Worm (Caenorhabditis elegans): Measurements from ENCODE around the gene hpo-34.

The hpo-34 gene

DNA sequence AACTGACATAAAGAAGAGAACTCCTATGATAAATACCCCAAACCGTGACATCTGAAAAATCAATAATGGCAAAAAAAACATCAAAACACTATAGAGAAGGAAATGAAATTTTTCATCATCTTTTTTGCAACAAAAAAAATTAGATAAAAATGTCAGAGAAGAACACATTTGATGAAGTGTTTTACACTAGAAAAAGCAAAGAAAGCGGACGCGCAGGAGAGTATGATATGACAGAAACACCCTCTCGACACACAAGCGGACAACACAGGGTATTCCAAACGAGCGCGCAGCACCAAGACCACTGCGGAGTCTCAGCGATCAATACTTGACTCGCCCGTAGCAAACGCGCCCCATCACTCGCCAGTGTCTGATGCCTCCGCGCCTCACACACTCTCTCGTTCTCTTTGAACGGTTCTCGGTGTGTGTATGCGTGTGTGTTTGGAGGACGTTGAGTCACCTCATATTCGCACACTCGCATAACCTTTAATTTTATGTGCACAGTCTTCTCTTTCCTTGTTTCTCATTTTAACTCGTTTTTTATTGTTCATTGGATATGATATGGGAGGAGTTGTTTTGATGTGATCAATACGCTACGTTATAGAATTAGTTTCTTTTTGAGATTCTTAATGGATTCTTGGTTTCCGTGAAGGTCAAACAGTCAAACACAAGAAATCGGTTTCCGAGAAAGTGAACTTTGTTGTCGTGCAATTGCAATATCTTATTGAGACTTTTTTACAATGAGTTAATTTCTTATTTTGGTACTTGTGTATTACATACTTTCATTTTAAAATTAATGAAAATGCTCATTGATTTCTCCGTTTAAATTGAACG is 27.8 kb upstream of the hpo-34 start, which contains the start of gene selt-1.1:
Gene selt-1.1, minus strand, starts transcription at position 51 of the 831 bp plus-strand sequence.
- TF ChIP-seq hlh-17 (GFP tag; optimal IDR thresholded peaks at IDR 0.05; ENCODE audit: borderline replicate concordance) (no peak), zip-4 (GFP tag; optimal IDR thresholded peaks at IDR 0.05) (no peak), ceh-88 (GFP tag; IDR thresholded peaks at IDR 0.05) (no peak), Y116A8C.19 (tag; optimal IDR thresholded peaks at IDR 0.05; ENCODE audit: borderline replicate concordance) (no peak), mab-9 (GFP tag; IDR thresholded peaks at IDR 0.05) (no peak), egl-13 (tag; optimal IDR thresholded peaks at IDR 0.05) (no peak), vab-15 (tag; optimal IDR thresholded peaks at IDR 0.05) (no peak), lin-35 (GFP tag; optimal IDR thresholded peaks at IDR 0.05) (peak; percentile 15 to 51), alr-1 (tag; optimal IDR thresholded peaks at IDR 0.05; ENCODE audit: borderline replicate concordance) (no peak), mdl-1 (tag; optimal IDR thresholded peaks at IDR 0.05) (peak in 1 of 2 experiments; percentile 63), zag-1 (tag; optimal IDR thresholded peaks at IDR 0.05) (no peak), mef-2 (tag; optimal IDR thresholded peaks at IDR 0.05) (no peak), nhr-47 (tag; optimal IDR thresholded peaks at IDR 0.05) (peak; percentile 52), skn-1 (tag; optimal IDR thresholded peaks at IDR 0.05) (no peak), unc-62 (GFP tag; optimal IDR thresholded peaks at IDR 0.05) (no peak), ceh-8 (GFP tag; optimal IDR thresholded peaks at IDR 0.05) (no peak), nhr-20 (tag; optimal IDR thresholded peaks at IDR 0.05) (peak; percentile 58), rnt-1 (tag; optimal IDR thresholded peaks at IDR 0.05) (peak; percentile 43), nhr-71 (tag; optimal IDR thresholded peaks at IDR 0.05) (peak; percentile 61), unc-86 (tag; optimal IDR thresholded peaks at IDR 0.05) (peak; percentile 31), C34B4.2 (tag; optimal IDR thresholded peaks at IDR 0.05) (no peak), hlh-4 (tag; optimal IDR thresholded peaks at IDR 0.05) (no peak), elt-2 (tag; optimal IDR thresholded peaks at IDR 0.05) (peak; percentile 32), snpc-4 (tag; optimal IDR thresholded peaks at IDR 0.05) (no peak), irx-1 (tag; optimal IDR thresholded peaks at IDR 0.05) (no peak), C04F5.9 (tag; optimal IDR thresholded peaks at IDR 0.05) (no peak), nhr-90 (tag; optimal IDR thresholded peaks at IDR 0.05; ENCODE audit: poor library complexity) (peak; percentile 62), nhr-28 (tag; optimal IDR thresholded peaks at IDR 0.05) (no peak), ceh-63 (GFP tag; optimal IDR thresholded peaks at IDR 0.05) (no peak), nhr-84 (tag; optimal IDR thresholded peaks at IDR 0.05) (no peak), ets-5 (GFP tag; IDR thresholded peaks at IDR 0.05) (no peak), ceh-82 (tag; optimal IDR thresholded peaks at IDR 0.05) (peak in 1 of 3 experiments; percentile 17), nhr-12 (tag; optimal IDR thresholded peaks at IDR 0.05) (no peak), pag-3 (tag; optimal IDR thresholded peaks at IDR 0.05; ENCODE audit: borderline replicate concordance, insufficient read depth) (no peak), nhr-19 (GFP tag; conservative IDR thresholded peaks at IDR 0.05) (peak; percentile 14; the same call in 1 of the 2 replicates), nhr-76 (tag; optimal IDR thresholded peaks at IDR 0.05) (no peak), sox-4 (tag; optimal IDR thresholded peaks at IDR 0.05) (no peak), lsy-2 (tag; optimal IDR thresholded peaks at IDR 0.05) (peak; percentile 9 to 29), lin-15B (tag; optimal IDR thresholded peaks at IDR 0.05) (no peak), jun-1 (tag; optimal IDR thresholded peaks at IDR 0.05) (peak; percentile 46), swsn-7 (tag; optimal IDR thresholded peaks at IDR 0.05) (peak; percentile 55), lin-39 (tag; optimal IDR thresholded peaks at IDR 0.05) (no peak), lir-3 (tag; optimal IDR thresholded peaks at IDR 0.05; ENCODE audit: poor library complexity) (no peak), aha-1 (tag; optimal IDR thresholded peaks at IDR 0.05) (no peak), sup-37 (GFP tag; optimal IDR thresholded peaks at IDR 0.05) (no peak), unc-30 (tag; optimal IDR thresholded peaks at IDR 0.05) (no peak), nhr-85 (tag) (peak; percentile 84), snu-23 (GFP tag; optimal IDR thresholded peaks at IDR 0.05) (peak; percentile 63), xbp-1 (tag; optimal IDR thresholded peaks at IDR 0.05) (peak; percentile 39), grh-1 (GFP tag; IDR thresholded peaks at IDR 0.05) (no peak), C16A3.4 (tag; optimal IDR thresholded peaks at IDR 0.05) (peak; percentile 12)

Measured in whole organism, L1 larva.